Fruit fly (Drosophila melanogaster) whole organism, prepupa: Measurements from ENCODE around the gene PolD2.

Experiments
- Blimp-1 ChIP-seq: fragments of 200-800 bp; sonication (Bioruptor generic); optimal IDR thresholded peaks from 3 replicates; lab custom pipeline; 2017; ENCODE audit warnings: missing biosample characterization, missing genetic modification characterization, mild to moderate bottlenecking, moderate library complexity, missing genetic modification reagents
- CG10631 ChIP-seq: fragments of 200-800 bp; sonication (Bioruptor generic); optimal IDR thresholded peaks from 2 replicates; lab custom pipeline; 2016; ENCODE audit warnings: missing biosample characterization, missing genetic modification characterization
- CG10669 ChIP-seq: fragments of 200-800 bp; sonication (Bioruptor generic); optimal IDR thresholded peaks from 3 replicates; lab custom pipeline; 2018; ENCODE audit warnings: missing biosample characterization, mild to moderate bottlenecking, missing genetic modification characterization, moderate library complexity
- CG11294 ChIP-seq: fragments of 200-800 bp; sonication (Bioruptor generic); IDR thresholded peaks from 2 replicates; pipeline ENCODE4 v1.3.6; 2022; ENCODE audit warnings: missing biosample characterization, missing genetic modification characterization
- CG11762 ChIP-seq: fragments of 200-800 bp; sonication (Bioruptor generic); optimal IDR thresholded peaks from 3 replicates; lab custom pipeline; 2016; ENCODE audit warnings: missing biosample characterization, missing genetic modification characterization; ENCODE audit not compliant: insufficient read depth
- CG11902 ChIP-seq: fragments of 200-800 bp; sonication (Bioruptor generic); optimal IDR thresholded peaks from 3 replicates; lab custom pipeline; 2016; ENCODE audit warnings: missing biosample characterization, missing genetic modification characterization
- CG15336 ChIP-seq: fragments of 200-800 bp; sonication (Bioruptor generic); IDR thresholded peaks from 2 replicates; pipeline ENCODE4 v1.3.6; 2022; ENCODE audit warnings: missing biosample characterization, missing genetic modification characterization
- CG16779 ChIP-seq: fragments of 200-800 bp; sonication (Bioruptor generic); optimal IDR thresholded peaks from 3 replicates; lab custom pipeline; 2017; ENCODE audit warnings: missing biosample characterization, mild to moderate bottlenecking, missing genetic modification characterization
- CG3032 ChIP-seq: fragments of 200-800 bp; optimal IDR thresholded peaks from 2 replicates; lab custom pipeline; 2019; ENCODE audit warnings: missing biosample characterization, mild to moderate bottlenecking, missing genetic modification characterization, moderate library complexity
- CG31627 ChIP-seq: fragments of 200-800 bp; sonication (Bioruptor generic); optimal IDR thresholded peaks from 3 replicates; lab custom pipeline; 2016; ENCODE audit warnings: missing biosample characterization, missing genetic modification characterization
- CG32006 ChIP-seq: fragments of 200-800 bp; sonication (Bioruptor generic); optimal IDR thresholded peaks from 3 replicates; lab custom pipeline; 2017; ENCODE audit warnings: missing biosample characterization, mild to moderate bottlenecking, missing genetic modification characterization
- CG34406 ChIP-seq: fragments of 200-800 bp; sonication (Bioruptor generic); optimal IDR thresholded peaks from 3 replicates; lab custom pipeline; 2016; ENCODE audit warnings: missing biosample characterization, missing genetic modification characterization
- CG4318 ChIP-seq: fragments of 200-800 bp; sonication (Bioruptor generic); optimal IDR thresholded peaks from 3 replicates; lab custom pipeline; 2017; ENCODE audit warnings: missing biosample characterization, mild to moderate bottlenecking, missing genetic modification characterization
- CG6163 ChIP-seq: fragments of 200-800 bp; sonication (Bioruptor generic); IDR thresholded peaks from 3 replicates; pipeline ENCODE4 v1.3.6; 2022; ENCODE audit warnings: missing biosample characterization, missing genetic modification characterization
- CG6276 ChIP-seq: fragments of 200-800 bp; sonication (Bioruptor generic); optimal IDR thresholded peaks from 2 replicates; lab custom pipeline; 2017; ENCODE audit warnings: missing biosample characterization, mild to moderate bottlenecking, missing genetic modification characterization
- CG6792 ChIP-seq: fragments of 200-800 bp; sonication (Bioruptor generic); optimal IDR thresholded peaks from 3 replicates; lab custom pipeline; 2016; ENCODE audit warnings: missing biosample characterization, missing genetic modification characterization
- CG6808 ChIP-seq: fragments of 200-800 bp; sonication (Bioruptor generic); optimal IDR thresholded peaks from 3 replicates; lab custom pipeline; 2017; ENCODE audit warnings: missing biosample characterization, missing genetic modification characterization, mild to moderate bottlenecking, moderate library complexity, missing genetic modification reagents
- CG6854 ChIP-seq: fragments of 200-800 bp; sonication (Bioruptor generic); optimal IDR thresholded peaks from 2 replicates; lab custom pipeline; 2017; ENCODE audit warnings: missing biosample characterization, mild to moderate bottlenecking, missing genetic modification characterization
- CG7368 ChIP-seq: fragments of 200-800 bp; sonication (Bioruptor generic); optimal IDR thresholded peaks from 3 replicates; lab custom pipeline; 2016; ENCODE audit warnings: missing biosample characterization, missing genetic modification characterization
- CG8119 ChIP-seq: fragments of 200-800 bp; sonication (Bioruptor generic); IDR thresholded peaks from 3 replicates; pipeline ENCODE4 v1.3.6; 2022; ENCODE audit warnings: missing biosample characterization, missing genetic modification characterization
- CG8319 ChIP-seq: fragments of 200-800 bp; sonication (Bioruptor generic); optimal IDR thresholded peaks from 3 replicates; lab custom pipeline; 2016; ENCODE audit warnings: missing biosample characterization, missing genetic modification characterization
- CG8632 ChIP-seq: fragments of 200-800 bp; sonication (Bioruptor generic); optimal IDR thresholded peaks from 3 replicates; lab custom pipeline; 2016; ENCODE audit warnings: missing biosample characterization, missing genetic modification characterization
- CG9139 ChIP-seq: fragments of 200-800 bp; sonication (Bioruptor generic); optimal IDR thresholded peaks from 3 replicates; lab custom pipeline; 2017; ENCODE audit warnings: missing biosample characterization, mild to moderate bottlenecking, missing genetic modification characterization
- Eip75B ChIP-seq: fragments of 200-800 bp; sonication (Bioruptor generic); optimal IDR thresholded peaks from 3 replicates; lab custom pipeline; 2016; ENCODE audit warnings: missing biosample characterization, missing genetic modification characterization
- Eip93F ChIP-seq: fragments of 200-800 bp; sonication (Bioruptor generic); optimal IDR thresholded peaks from 2 replicates; lab custom pipeline; 2016; ENCODE audit warnings: missing biosample characterization, mild to moderate bottlenecking, missing genetic modification characterization
- Ets21C ChIP-seq: fragments of 200-800 bp; sonication (Bioruptor generic); optimal IDR thresholded peaks from 3 replicates; lab custom pipeline; 2016; ENCODE audit warnings: missing biosample characterization, missing genetic modification characterization
- Gug ChIP-seq: fragments of 200-800 bp; sonication (Bioruptor generic); IDR thresholded peaks from 2 replicates; pipeline ENCODE4 v1.3.6; 2022; ENCODE audit warnings: missing biosample characterization, missing genetic modification characterization
- Hr38 ChIP-seq: sonication (Bioruptor generic); optimal IDR thresholded peaks from 2 replicates; lab custom pipeline; 2016; ENCODE audit warnings: missing biosample characterization, missing genetic modification characterization
- Hr39 ChIP-seq: fragments of 200-800 bp; sonication (Bioruptor generic); optimal IDR thresholded peaks from 2 replicates; lab custom pipeline; 2016; ENCODE audit warnings: missing biosample characterization, missing genetic modification characterization
- Hr4 ChIP-seq: fragments of 200-800 bp; sonication (Bioruptor generic); optimal IDR thresholded peaks from 3 replicates; lab custom pipeline; 2016; ENCODE audit warnings: missing biosample characterization, missing genetic modification characterization
- OdsH ChIP-seq: fragments of 200-800 bp; sonication (Bioruptor generic); optimal IDR thresholded peaks from 3 replicates; lab custom pipeline; 2016; ENCODE audit warnings: missing biosample characterization, missing genetic modification characterization
- Smox ChIP-seq: fragments of 200-800 bp; sonication (Bioruptor generic); optimal IDR thresholded peaks from 3 replicates; lab custom pipeline; 2016; ENCODE audit warnings: missing biosample characterization, missing genetic modification characterization
- Sox102F ChIP-seq: fragments of 200-800 bp; sonication (Bioruptor generic); optimal IDR thresholded peaks from 2 replicates; lab custom pipeline; 2016; ENCODE audit warnings: missing biosample characterization, mild to moderate bottlenecking, missing genetic modification characterization
- Sox15 ChIP-seq: fragments of 200-800 bp; sonication (Bioruptor generic); optimal IDR thresholded peaks from 3 replicates; lab custom pipeline; 2016; ENCODE audit warnings: missing biosample characterization, missing genetic modification characterization
- achi ChIP-seq: fragments of 200-800 bp; sonication (Bioruptor generic); optimal IDR thresholded peaks from 3 replicates; lab custom pipeline; 2016; ENCODE audit warnings: missing biosample characterization, missing genetic modification characterization
- acj6 ChIP-seq: fragments of 200-800 bp; sonication (Bioruptor generic); optimal IDR thresholded peaks from 3 replicates; lab custom pipeline; 2016; ENCODE audit warnings: missing biosample characterization, missing genetic modification characterization
- dac ChIP-seq: fragments of 200-800 bp; sonication (Bioruptor generic); optimal IDR thresholded peaks from 2 replicates; lab custom pipeline; 2017; ENCODE audit warnings: missing biosample characterization, mild to moderate bottlenecking, missing genetic modification characterization
- eg ChIP-seq: fragments of 200-800 bp; sonication (Bioruptor generic); IDR thresholded peaks from 3 replicates; pipeline ENCODE4 v1.3.6; 2022; ENCODE audit warnings: missing biosample characterization, missing genetic modification characterization
- esn ChIP-seq: fragments of 200-800 bp; sonication (Bioruptor generic); optimal IDR thresholded peaks from 2 replicates; lab custom pipeline; 2016; ENCODE audit warnings: missing biosample characterization, mild to moderate bottlenecking, missing genetic modification characterization, moderate library complexity
- fd59A ChIP-seq: fragments of 200-800 bp; sonication (Bioruptor generic); optimal IDR thresholded peaks from 2 replicates; lab custom pipeline; 2017; ENCODE audit warnings: missing biosample characterization, mild to moderate bottlenecking, missing genetic modification characterization, missing genetic modification reagents
- fd85E ChIP-seq: fragments of 200-800 bp; sonication (Bioruptor generic); optimal IDR thresholded peaks from 3 replicates; lab custom pipeline; 2016; ENCODE audit warnings: missing biosample characterization, missing genetic modification characterization
- fkh ChIP-seq: fragments of 200-800 bp; sonication (Bioruptor generic); optimal IDR thresholded peaks from 3 replicates; lab custom pipeline; 2017; ENCODE audit warnings: missing biosample characterization, mild to moderate bottlenecking, missing genetic modification characterization, moderate library complexity
- lz ChIP-seq: fragments of 200-800 bp; sonication (Bioruptor generic); optimal IDR thresholded peaks from 3 replicates; lab custom pipeline; 2016; ENCODE audit warnings: missing biosample characterization, missing genetic modification characterization
- net ChIP-seq: fragments of 200-800 bp; sonication (Bioruptor generic); optimal IDR thresholded peaks from 3 replicates; lab custom pipeline; 2016; ENCODE audit warnings: missing biosample characterization, missing genetic modification characterization
- salr ChIP-seq, 2 experiments: fragments of 200-800 bp; sonication (Bioruptor generic); optimal IDR thresholded peaks; 3 replicates each; lab custom pipeline; 2016 to 2018; ENCODE audit warnings: missing biosample characterization in 2 of 2, missing genetic modification characterization in 2 of 2, mild to moderate bottlenecking in 1 of 2
- spab ChIP-seq: fragments of 200-800 bp; sonication (Bioruptor generic); optimal IDR thresholded peaks from 2 replicates; lab custom pipeline; 2017; ENCODE audit warnings: missing biosample characterization, mild to moderate bottlenecking, missing genetic modification characterization, missing genetic modification reagents
- ss ChIP-seq, 2 experiments: fragments of 200-800 bp; sonication (Bioruptor generic); optimal IDR thresholded peaks; 2 replicates in 1 of 2; 3 replicates in 1 of 2; lab custom pipeline; 2017 to 2018; ENCODE audit warnings: mild to moderate bottlenecking in 2 of 2, missing biosample characterization in 2 of 2, missing genetic modification characterization in 2 of 2, moderate library complexity in 1 of 2
- svp ChIP-seq: fragments of 200-800 bp; sonication (Bioruptor generic); peaks from one replicate; lab custom pipeline; 2016; ENCODE audit warnings: missing biosample characterization, missing genetic modification characterization
- vri ChIP-seq: fragments of 200-800 bp; sonication (Bioruptor generic); optimal IDR thresholded peaks from 3 replicates; lab custom pipeline; 2016; ENCODE audit warnings: missing biosample characterization, mild to moderate bottlenecking, missing genetic modification characterization

Gene PolD2

DNA sequence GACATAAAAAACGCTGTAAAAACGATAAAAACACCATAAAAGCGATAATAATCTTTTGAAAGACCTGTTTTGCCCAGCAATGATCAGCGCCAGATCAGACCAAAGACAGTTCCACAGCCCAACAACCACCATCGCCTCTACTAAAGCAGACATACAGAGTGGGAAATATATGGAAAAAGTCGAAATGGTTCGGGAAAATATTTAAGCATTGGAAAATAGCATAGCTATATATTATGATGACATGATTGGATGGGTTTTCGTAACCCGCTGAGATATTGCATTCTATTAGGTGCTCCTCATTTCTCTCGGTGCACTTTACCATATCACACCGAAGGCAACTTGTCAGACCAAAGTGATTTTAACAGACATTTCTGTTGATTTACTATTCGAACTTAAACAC lies 33.2 kb downstream of the PolD2 start (continued):
- TF ChIP-seq CG8319 (GFP tag; lab: Kevin White, UChicago) (peak; percentile 75), CG11762 (GFP tag; lab: Kevin White, UChicago) (peak; percentile 80), Eip75B (GFP tag; lab: Kevin White, UChicago) (peak; percentile 84), CG4318 (GFP tag; lab: Kevin White, UChicago) (no peak), Blimp-1 (GFP tag; lab: Kevin White, UChicago) (no peak), Ets21C (GFP tag; lab: Kevin White, UChicago) (peak; percentile 53), CG15336 (GFP tag; lab: Robert Waterston, UW) (peak; percentile 90), CG34406 (GFP tag; lab: Kevin White, UChicago) (peak; percentile 80), Hr4 (no peak), Sox15 (GFP tag; lab: Kevin White, UChicago) (peak; percentile 72), CG10631 (GFP tag; lab: Kevin White, UChicago) (no peak), Eip93F (GFP tag; lab: Kevin White, UChicago) (no peak), CG6163 (GFP tag; lab: Robert Waterston, UW) (peak; percentile 93), net (GFP tag; lab: Kevin White, UChicago) (peak; percentile 84), vri (GFP tag; lab: Kevin White, UChicago) (no peak), Hr38 (GFP tag; lab: Kevin White, UChicago) (no peak), CG3032 (peak; percentile 84), salr (GFP tag; optimal IDR thresholded peaks at IDR 0.05; lab: Kevin White, UChicago) (peak in 1 of 2 experiments; percentile 73), fkh (GFP tag; lab: Kevin White, UChicago) (no peak), CG6276 (GFP tag; lab: Kevin White, UChicago) (no peak), CG16779 (no peak), fd85E (no peak), Smox (GFP tag; lab: Kevin White, UChicago) (no peak), fd59A (peak; percentile 84), ss (GFP tag; optimal IDR thresholded peaks at IDR 0.05; lab: Kevin White, UChicago) (peak; percentile 82 to 85), CG7368 (GFP tag; lab: Kevin White, UChicago) (no peak), CG6792 (peak; percentile 84), OdsH (GFP tag; lab: Kevin White, UChicago) (no peak), acj6 (GFP tag; lab: Kevin White, UChicago) (peak; percentile 85), svp (no peak), eg (GFP tag; lab: Robert Waterston, UW) (peak; percentile 95), lz (GFP tag; lab: Kevin White, UChicago) (peak; percentile 62), CG32006 (peak; percentile 82), Gug (GFP tag; lab: Robert Waterston, UW) (peak; percentile 84), CG10669 (GFP tag; lab: Kevin White, UChicago) (no peak), CG9139 (GFP tag; lab: Kevin White, UChicago) (no peak), Hr39 (GFP tag; lab: Kevin White, UChicago) (peak; percentile 78), spab (GFP tag; lab: Kevin White, UChicago) (peak; percentile 82), CG6854 (GFP tag; lab: Kevin White, UChicago) (no peak), esn (peak; percentile 79), Sox102F (no peak)
- TF ChIP-seq, all 60 proteins: peak for 38

dm6 chr3L:1810288-1810687 lies 34.9 kb downstream of the PolD2 start, which contains the start of gene GV1:
GV1 (plus strand) TSS chr3L:1810588.
- peak; percentile 36 for TF ChIP-seq CG34406 (GFP tag; lab: Kevin White, UChicago)
- no peak for TF ChIP-seq CG4318 (GFP tag; lab: Kevin White, UChicago)
- TF ChIP-seq CG8632 (GFP tag; lab: Kevin White, UChicago) = peak; percentile 28
- TF ChIP-seq achi = no peak
- TF ChIP-seq CG11902 (GFP tag; lab: Kevin White, UChicago) = no peak
- TF ChIP-seq CG11762 (GFP tag; lab: Kevin White, UChicago) = no peak
- 0 out of 2 replicates have a peak, but pooled peaks have one; percentile 20 for TF ChIP-seq Gug (GFP tag; lab: Robert Waterston, UW)
- TF ChIP-seq CG6163 (GFP tag; lab: Robert Waterston, UW) = peak; percentile 90
- no peak for TF ChIP-seq dac (GFP tag; lab: Kevin White, UChicago)
- peak; percentile 88 for TF ChIP-seq CG6276 (GFP tag; lab: Kevin White, UChicago)
- peak in 1 of 2 experiments; percentile 52 for TF ChIP-seq salr (GFP tag; optimal IDR thresholded peaks at IDR 0.05; lab: Kevin White, UChicago)
- TF ChIP-seq Blimp-1 (GFP tag; lab: Kevin White, UChicago) = peak; percentile 82
- peak; percentile 95 for TF ChIP-seq CG6808 (GFP tag; lab: Kevin White, UChicago)
- no peak for TF ChIP-seq CG10631 (GFP tag; lab: Kevin White, UChicago)
- TF ChIP-seq CG31627 = no peak
- TF ChIP-seq CG8119 (GFP tag; lab: Robert Waterston, UW) = peak; percentile 86
- TF ChIP-seq net (GFP tag; lab: Kevin White, UChicago) = peak; percentile 76
- TF ChIP-seq Eip93F (GFP tag; lab: Kevin White, UChicago) = peak; percentile 14
- no peak for TF ChIP-seq fd85E
- peak; percentile 18 for TF ChIP-seq Hr4
- TF ChIP-seq CG11294 (GFP tag; lab: Robert Waterston, UW) = peak; percentile 39; the same call in 1 of the 2 replicates
- no peak for TF ChIP-seq acj6 (GFP tag; lab: Kevin White, UChicago)
- no peak for TF ChIP-seq CG7368 (GFP tag; lab: Kevin White, UChicago)
- peak; percentile 24 for TF ChIP-seq CG6792
